Worm (Caenorhabditis elegans): ENCODE results near the gene Y105C5A.1272.
A peak's percentile ranks its signal among the peaks of the same experiment; 100 is the strongest.

Y105C5A.1272 gene

ce11 chrIV:15696786-15697185 lies 50.0 kb downstream of the Y105C5A.1272 start (continued):
- no peak for TF ChIP-seq gei-8 (GFP tag; optimal IDR thresholded peaks at IDR 0.05)
- peak; percentile 92 for TF ChIP-seq aha-1 (tag)
- TF ChIP-seq lin-38 (GFP tag; IDR thresholded peaks at IDR 0.05), result peak; percentile 45
- TF ChIP-seq hlh-30 (tag; optimal IDR thresholded peaks at IDR 0.05; ENCODE audit: insufficient read depth), result peak; percentile 89
- TF ChIP-seq F44E2.7 (GFP tag; IDR thresholded peaks at IDR 0.05), result no peak
- TF ChIP-seq ZK337.2 (GFP tag; IDR thresholded peaks at IDR 0.05), result no peak
- peak; percentile 68 for TF ChIP-seq set-16 (GFP tag; IDR thresholded peaks at IDR 0.05)
